Fruit fly (Drosophila melanogaster): ENCODE measurements around the gene CG11360.

Gene CG11360

DNA sequence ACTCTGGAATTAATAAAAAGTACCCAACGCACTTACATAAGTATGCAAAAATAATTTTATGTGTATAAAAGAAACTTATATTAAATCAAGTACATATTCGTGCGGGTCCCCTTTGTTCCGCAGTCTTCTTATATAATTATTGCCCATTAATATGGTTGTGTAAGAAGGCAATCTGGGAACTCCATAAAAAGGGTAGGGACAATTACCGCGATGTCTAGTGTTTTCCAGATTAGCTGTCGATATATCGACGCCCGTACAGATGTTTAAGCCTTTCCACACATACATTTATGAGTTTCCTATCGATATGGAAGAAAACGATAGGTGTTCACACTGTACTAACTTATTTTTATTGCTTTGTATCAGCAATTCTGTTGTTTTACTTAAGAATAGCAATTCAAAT is 25.7 kb downstream of the CG11360 start (continued):
- TF ChIP-seq dati (GFP tag; IDR thresholded peaks at IDR 0.05), result no peak
- no peak for TF ChIP-seq TFAM (GFP tag; optimal IDR thresholded peaks at IDR 0.05)
- TF ChIP-seq zen (tag; optimal IDR thresholded peaks at IDR 0.05), result no peak
- no peak for TF ChIP-seq lola (GFP tag; optimal IDR thresholded peaks at IDR 0.05)
- no peak for TF ChIP-seq prd (optimal IDR thresholded peaks at IDR 0.05)
- TF ChIP-seq prd (GFP tag; IDR thresholded peaks at IDR 0.05), result no peak
- no peak for TF ChIP-seq CG10654 (GFP tag; optimal IDR thresholded peaks at IDR 0.05)
- TF ChIP-seq bbx (GFP tag; IDR thresholded peaks at IDR 0.05; ENCODE audit: partially characterized antibody), result peak; percentile 98
- peak; percentile 1 for TF ChIP-seq scrt (GFP tag; optimal IDR thresholded peaks at IDR 0.05)
- peak; percentile 14 for TF ChIP-seq CG8924 (tag; optimal IDR thresholded peaks at IDR 0.05)
- peak; percentile 96 for TF ChIP-seq Vsx1 (GFP tag; optimal IDR thresholded peaks at IDR 0.05)
- no peak for TF ChIP-seq CG2678 (tag; optimal IDR thresholded peaks at IDR 0.05)
- TF ChIP-seq CG7556 (GFP tag; optimal IDR thresholded peaks at IDR 0.05), result no peak
- TF ChIP-seq emc (GFP tag; optimal IDR thresholded peaks at IDR 0.05), result no peak
- no peak for TF ChIP-seq CG18011 (GFP tag; optimal IDR thresholded peaks at IDR 0.05)
- no peak for TF ChIP-seq Dek (tag; optimal IDR thresholded peaks at IDR 0.05)
- no peak for TF ChIP-seq Max (GFP tag; optimal IDR thresholded peaks at IDR 0.05)
- TF ChIP-seq CG9215 (GFP tag; IDR thresholded peaks at IDR 0.05), result no peak
- TF ChIP-seq Deaf1 (tag; optimal IDR thresholded peaks at IDR 0.05), result no peak
- peak; percentile 10 for TF ChIP-seq D19A (tag; optimal IDR thresholded peaks at IDR 0.05)
- no peak for TF ChIP-seq caup (GFP tag; optimal IDR thresholded peaks at IDR 0.05; ENCODE audit: severe bottlenecking)
- no peak for TF ChIP-seq CG8478 (optimal IDR thresholded peaks at IDR 0.05)
- TF ChIP-seq CG10543 (GFP tag; optimal IDR thresholded peaks at IDR 0.05), result peak; percentile 20
- TF ChIP-seq CG12769 (tag; optimal IDR thresholded peaks at IDR 0.05), result peak; percentile 58
- no peak for TF ChIP-seq D (optimal IDR thresholded peaks at IDR 0.05)
- TF ChIP-seq D (GFP tag; optimal IDR thresholded peaks at IDR 0.05), result no peak
- no peak; the same call in 1 of the 2 replicates for TF ChIP-seq tna (GFP tag; IDR thresholded peaks at IDR 0.05; ENCODE audit: partially characterized antibody)
- no peak for TF ChIP-seq CG13296 (GFP tag; optimal IDR thresholded peaks at IDR 0.05)
- TF ChIP-seq CG6654 (GFP tag; optimal IDR thresholded peaks at IDR 0.05), result no peak
- peak; percentile 44 for TF ChIP-seq HLH54F (GFP tag; optimal IDR thresholded peaks at IDR 0.05)
- no peak for TF ChIP-seq org-1 (GFP tag; optimal IDR thresholded peaks at IDR 0.05)
- TF ChIP-seq CG9876 (GFP tag; optimal IDR thresholded peaks at IDR 0.05), result peak; percentile 15
- peak; percentile 30 for TF ChIP-seq CG9437 (GFP tag; optimal IDR thresholded peaks at IDR 0.05)
- no peak for TF ChIP-seq tio (GFP tag; optimal IDR thresholded peaks at IDR 0.05)
- TF ChIP-seq CG10979 (tag; optimal IDR thresholded peaks at IDR 0.05), result no peak
- TF ChIP-seq CG2712 (tag; optimal IDR thresholded peaks at IDR 0.05), result peak; percentile 46
- no peak for TF ChIP-seq tup (GFP tag; optimal IDR thresholded peaks at IDR 0.05)
- no peak for TF ChIP-seq nerfin-1 (tag; optimal IDR thresholded peaks at IDR 0.05)
- no peak for TF ChIP-seq h (optimal IDR thresholded peaks at IDR 0.05)
- no peak for TF ChIP-seq pros (GFP tag; optimal IDR thresholded peaks at IDR 0.05)
- no peak for TF ChIP-seq CG14965 (GFP tag; optimal IDR thresholded peaks at IDR 0.05; ENCODE audit: borderline replicate concordance)
- TF ChIP-seq so (GFP tag; IDR thresholded peaks at IDR 0.05), result no peak
- TF ChIP-seq Mad (GFP tag; optimal IDR thresholded peaks at IDR 0.05), result peak; percentile 2
- TF ChIP-seq CG4730 (GFP tag; IDR thresholded peaks at IDR 0.05), result no peak
- peak; percentile 37 for TF ChIP-seq trem (tag; optimal IDR thresholded peaks at IDR 0.05)
- TF ChIP-seq HLHmδ (GFP tag; optimal IDR thresholded peaks at IDR 0.05), result no peak
- TF ChIP-seq CG11398 (GFP tag; optimal IDR thresholded peaks at IDR 0.05), result no peak
- no peak for TF ChIP-seq gsb (GFP tag; IDR thresholded peaks at IDR 0.05)
- peak; percentile 95 for TF ChIP-seq inv (GFP tag; IDR thresholded peaks at IDR 0.05; ENCODE audit: partially characterized antibody)
- peak; percentile 47 for TF ChIP-seq tin (GFP tag; optimal IDR thresholded peaks at IDR 0.05)
- TF ChIP-seq br (optimal IDR thresholded peaks at IDR 0.05), result no peak
- no peak for TF ChIP-seq CTCF (GFP tag; optimal IDR thresholded peaks at IDR 0.05)
- no peak for TF ChIP-seq zfh1 (GFP tag; IDR thresholded peaks at IDR 0.05)
